1 fruit fly cellular context compared by ENCODE assay signal in the genomic region with DNA sequence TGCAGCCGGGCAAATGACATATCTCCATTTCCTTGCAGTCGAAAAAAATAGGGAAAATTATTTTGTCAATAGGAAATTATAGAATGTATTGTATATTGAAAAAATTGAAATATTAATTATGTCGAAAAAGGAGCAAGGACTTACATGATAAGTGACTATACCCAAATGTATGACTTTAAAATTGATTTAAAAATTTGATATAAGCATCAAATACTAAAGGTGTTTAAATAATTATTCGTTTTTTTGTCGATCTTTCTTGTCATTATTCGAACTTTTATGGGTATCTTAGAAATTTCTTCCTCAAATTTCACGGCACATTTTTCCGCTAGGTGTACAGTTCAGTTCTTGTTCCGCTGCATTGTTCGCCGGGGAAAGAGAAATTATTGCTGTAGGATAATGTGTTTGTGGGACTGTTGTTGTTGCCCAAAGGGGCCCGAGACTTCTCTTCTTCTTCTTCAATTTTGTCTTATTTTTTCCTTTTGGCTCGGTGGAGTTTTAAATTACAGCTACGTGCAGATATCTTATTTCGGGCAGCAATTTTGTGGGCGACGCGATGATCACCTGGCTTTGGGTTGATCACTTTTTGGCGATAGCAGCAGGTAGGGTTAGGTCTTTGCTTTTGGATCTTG.
TF ChIP-seq lines count a peak whose summit lies in the region.

No protein-coding gene starts in this region.

TF ChIP-seq in whole organism, embryonic, 481 proteins besides CTCF, POLR2A, EP300 and RAD21 (continued from another document):
- TF ChIP-seq Lhr (GFP tag; optimal IDR thresholded peaks at IDR 0.05; lab: Kevin White, UChicago) (peak; percentile 13), CG4424 (GFP tag; optimal IDR thresholded peaks at IDR 0.05; lab: Kevin White, UChicago) (peak; percentile 49), CG11085 (GFP tag; IDR thresholded peaks at IDR 0.05; lab: Robert Waterston, UW) (no peak), Dp (GFP tag; optimal IDR thresholded peaks at IDR 0.05; lab: Kevin White, UChicago) (no peak), dati (GFP tag; IDR thresholded peaks at IDR 0.05; lab: Robert Waterston, UW) (no peak), az2 (GFP tag; optimal IDR thresholded peaks at IDR 0.05; lab: Kevin White, UChicago) (peak; percentile 51), Xrp1 (GFP tag; IDR thresholded peaks at IDR 0.05; lab: Robert Waterston, UW) (peak; percentile 47; the same call in 1 of the 2 replicates), MBD-R2 (GFP tag; IDR thresholded peaks at IDR 0.05; lab: Robert Waterston, UW) (no peak), CG16815 (GFP tag; optimal IDR thresholded peaks at IDR 0.05; lab: Kevin White, UChicago) (peak; percentile 81), CG8290 (GFP tag; optimal IDR thresholded peaks at IDR 0.05; lab: Kevin White, UChicago) (peak; percentile 19), CG8290 (tag; optimal IDR thresholded peaks at IDR 0.05; lab: Kevin White, UChicago) (peak in 1 of 2 experiments; percentile 41), CG10462 (GFP tag; optimal IDR thresholded peaks at IDR 0.05; lab: Kevin White, UChicago) (peak; percentile 29), pan (optimal IDR thresholded peaks at IDR 0.05; lab: Kevin White, UChicago) (no peak), pan (GFP tag; optimal IDR thresholded peaks at IDR 0.05 in 1 of 2, IDR thresholded peaks at IDR 0.05 in 1 of 2) (no peak), CG9727 (GFP tag; optimal IDR thresholded peaks at IDR 0.05; lab: Kevin White, UChicago) (peak; percentile 90), Chrac-16 (GFP tag; optimal IDR thresholded peaks at IDR 0.05; lab: Kevin White, UChicago) (peak; percentile 63), CoRest (tag; optimal IDR thresholded peaks at IDR 0.05; lab: Kevin White, UChicago) (peak; percentile 60), CG33213 (GFP tag; optimal IDR thresholded peaks at IDR 0.05; lab: Kevin White, UChicago) (no peak), Abd-B (GFP tag; optimal IDR thresholded peaks at IDR 0.05; lab: Kevin White, UChicago) (peak; percentile 48), CG8924 (tag; optimal IDR thresholded peaks at IDR 0.05; lab: Kevin White, UChicago) (peak; percentile 75), grau (tag; optimal IDR thresholded peaks at IDR 0.05; lab: Kevin White, UChicago) (peak; percentile 65), CG7839 (tag; optimal IDR thresholded peaks at IDR 0.05; lab: Kevin White, UChicago) (peak; percentile 57), al (GFP tag; IDR thresholded peaks at IDR 0.05; lab: Robert Waterston, UW) (no peak), CG14050 (GFP tag; IDR thresholded peaks at IDR 0.05; lab: Robert Waterston, UW) (no peak), tup (GFP tag; optimal IDR thresholded peaks at IDR 0.05; lab: Kevin White, UChicago) (no peak), CG12391 (tag; optimal IDR thresholded peaks at IDR 0.05; lab: Kevin White, UChicago) (peak; percentile 81), sim (GFP tag; IDR thresholded peaks at IDR 0.05; lab: Robert Waterston, UW) (no peak), Usf (GFP tag; optimal IDR thresholded peaks at IDR 0.05; lab: Kevin White, UChicago) (peak; percentile 14), cato (GFP tag; optimal IDR thresholded peaks at IDR 0.05; lab: Kevin White, UChicago; ENCODE audit: borderline replicate concordance) (no peak), CG17829 (tag; optimal IDR thresholded peaks at IDR 0.05; lab: Kevin White, UChicago) (peak; percentile 58), ab (GFP tag; optimal IDR thresholded peaks at IDR 0.05; lab: Kevin White, UChicago) (no peak), CG32772 (GFP tag; IDR thresholded peaks at IDR 0.05; lab: Robert Waterston, UW) (no peak), CG15601 (tag; optimal IDR thresholded peaks at IDR 0.05; lab: Kevin White, UChicago) (peak; percentile 66), dmrt11E (tag; optimal IDR thresholded peaks at IDR 0.05; lab: Kevin White, UChicago) (peak; percentile 96), Camta (GFP tag; optimal IDR thresholded peaks at IDR 0.05; lab: Kevin White, UChicago) (no peak), gcm (GFP tag; optimal IDR thresholded peaks at IDR 0.05; lab: Kevin White, UChicago) (peak; percentile 56), CG2116 (GFP tag; optimal IDR thresholded peaks at IDR 0.05; lab: Kevin White, UChicago) (peak; percentile 4), trem (tag; optimal IDR thresholded peaks at IDR 0.05; lab: Kevin White, UChicago) (peak; percentile 39), corto (GFP tag; optimal IDR thresholded peaks at IDR 0.05; lab: Kevin White, UChicago) (peak; percentile 44), CG17328 (GFP tag; IDR thresholded peaks at IDR 0.05; lab: Robert Waterston, UW) (peak; percentile 25; the same call in 1 of the 2 replicates), D (optimal IDR thresholded peaks at IDR 0.05; lab: Kevin White, UChicago) (no peak), D (GFP tag; optimal IDR thresholded peaks at IDR 0.05; lab: Kevin White, UChicago) (peak; percentile 19), zf30C (GFP tag; optimal IDR thresholded peaks at IDR 0.05; lab: Kevin White, UChicago) (peak; percentile 97), CG2889 (GFP tag; IDR thresholded peaks at IDR 0.05; lab: Robert Waterston, UW) (no peak), CG12104 (GFP tag; optimal IDR thresholded peaks at IDR 0.05; lab: Kevin White, UChicago) (no peak), CG13424 (tag; optimal IDR thresholded peaks at IDR 0.05; lab: Kevin White, UChicago) (peak; percentile 42), CG30431 (GFP tag; optimal IDR thresholded peaks at IDR 0.05; lab: Kevin White, UChicago) (peak; percentile 60), Nf-YB (GFP tag; optimal IDR thresholded peaks at IDR 0.05; lab: Kevin White, UChicago) (peak; percentile 41), pzg (GFP tag; optimal IDR thresholded peaks at IDR 0.05; lab: Kevin White, UChicago) (no peak), ac (GFP tag; optimal IDR thresholded peaks at IDR 0.05; lab: Kevin White, UChicago) (peak; percentile 80), CG4328 (GFP tag; optimal IDR thresholded peaks at IDR 0.05; lab: Kevin White, UChicago) (no peak), Neu2 (GFP tag; optimal IDR thresholded peaks at IDR 0.05; lab: Kevin White, UChicago; ENCODE audit: borderline replicate concordance) (peak; percentile 59), CG33557 (GFP tag; optimal IDR thresholded peaks at IDR 0.05; lab: Kevin White, UChicago) (peak; percentile 83), CG3407 (GFP tag; optimal IDR thresholded peaks at IDR 0.05; lab: Kevin White, UChicago) (peak; percentile 25), CG4360 (GFP tag; IDR thresholded peaks at IDR 0.05; lab: Robert Waterston, UW) (peak; percentile 95), mld (GFP tag; IDR thresholded peaks at IDR 0.05; lab: Robert Waterston, UW; ENCODE audit: partially characterized antibody) (no peak), CG17612 (GFP tag; IDR thresholded peaks at IDR 0.05; lab: Robert Waterston, UW) (no peak), tio (GFP tag; optimal IDR thresholded peaks at IDR 0.05; lab: Kevin White, UChicago) (peak; percentile 48), CG6689 (GFP tag; IDR thresholded peaks at IDR 0.05; lab: Robert Waterston, UW) (no peak), row (GFP tag; IDR thresholded peaks at IDR 0.05; lab: Robert Waterston, UW) (peak; percentile 62), scrt (GFP tag; optimal IDR thresholded peaks at IDR 0.05; lab: Kevin White, UChicago) (no peak), CG17186 (GFP tag; optimal IDR thresholded peaks at IDR 0.05; lab: Kevin White, UChicago) (no peak), CG18262 (tag; optimal IDR thresholded peaks at IDR 0.05; lab: Kevin White, UChicago) (peak; percentile 83), Dref (GFP tag; IDR thresholded peaks at IDR 0.05; lab: Robert Waterston, UW) (no peak), chn (GFP tag; optimal IDR thresholded peaks at IDR 0.05; lab: Kevin White, UChicago) (no peak), stwl (tag; optimal IDR thresholded peaks at IDR 0.05; lab: Kevin White, UChicago) (peak; percentile 14), Spps (tag; optimal IDR thresholded peaks at IDR 0.05; lab: Kevin White, UChicago) (peak; percentile 34), Hsf (GFP tag; optimal IDR thresholded peaks at IDR 0.05; lab: Kevin White, UChicago) (peak; percentile 32), nmo (GFP tag; optimal IDR thresholded peaks at IDR 0.05; lab: Kevin White, UChicago) (peak; percentile 82), lola (GFP tag; optimal IDR thresholded peaks at IDR 0.05; lab: Kevin White, UChicago) (peak in 1 of 3 experiments; percentile 96), Gug (GFP tag; IDR thresholded peaks at IDR 0.05; lab: Robert Waterston, UW) (no peak), psq (GFP tag; optimal IDR thresholded peaks at IDR 0.05; lab: Kevin White, UChicago) (no peak), CG4404 (GFP tag; IDR thresholded peaks at IDR 0.05; lab: Robert Waterston, UW) (peak; percentile 54), run (tag; optimal IDR thresholded peaks at IDR 0.05; lab: Kevin White, UChicago) (no peak), Oli (tag; optimal IDR thresholded peaks at IDR 0.05; lab: Kevin White, UChicago) (peak; percentile 42), CG9437 (GFP tag; optimal IDR thresholded peaks at IDR 0.05; lab: Kevin White, UChicago) (peak; percentile 27), Ets65A (GFP tag; lab: Kevin White, UChicago) (no peak), zfh1 (GFP tag; IDR thresholded peaks at IDR 0.05; lab: Robert Waterston, UW) (0 out of 3 replicates have a peak, but pooled peaks have one; percentile 21), CG15696 (tag; optimal IDR thresholded peaks at IDR 0.05; lab: Kevin White, UChicago) (peak; percentile 93), unpg (GFP tag; optimal IDR thresholded peaks at IDR 0.05; lab: Kevin White, UChicago) (peak; percentile 45), CG32767 (GFP tag; IDR thresholded peaks at IDR 0.05; lab: Robert Waterston, UW) (peak; percentile 23; the same call in 1 of the 2 replicates), gsb-n (tag; optimal IDR thresholded peaks at IDR 0.05; lab: Kevin White, UChicago) (peak; percentile 76), CG2199 (GFP tag; IDR thresholded peaks at IDR 0.05; lab: Robert Waterston, UW) (0 out of 3 replicates have a peak, but pooled peaks have one; percentile 44), HmgD (GFP tag; optimal IDR thresholded peaks at IDR 0.05; lab: Kevin White, UChicago) (no peak), gem (tag; optimal IDR thresholded peaks at IDR 0.05; lab: Kevin White, UChicago) (peak; percentile 83), CG13296 (GFP tag; optimal IDR thresholded peaks at IDR 0.05; lab: Kevin White, UChicago) (no peak)
